Fruit fly (Drosophila melanogaster) whole organism, wandering third instar larva: ENCODE measurements around the gene Pgant5.

Source experiments
- Abd-B ChIP-seq: fragments of >200 bp; optimal IDR thresholded peaks from 2 replicates; lab custom pipeline; 2017; ENCODE audit warnings: missing biosample characterization, missing genetic modification characterization
- CG32264 ChIP-seq: fragments of 200-800 bp; sonication (Bioruptor generic); optimal IDR thresholded peaks from 2 replicates; lab custom pipeline; 2016; ENCODE audit warnings: missing biosample characterization, missing genetic modification characterization
- Dfd ChIP-seq: fragments of >200 bp; optimal IDR thresholded peaks from 2 replicates; lab custom pipeline; 2017; ENCODE audit warnings: missing biosample characterization, missing genetic modification characterization
- Dif ChIP-seq: fragments of 200-275, 200-300 bp; sonication (Bioruptor generic); optimal IDR thresholded peaks from 2 replicates; lab custom pipeline; 2018; ENCODE audit warnings: missing biosample characterization, missing genetic modification characterization; ENCODE audit not compliant: partially characterized antibody
- Hnf4 ChIP-seq: fragments of 200-800 bp; sonication (Bioruptor generic); optimal IDR thresholded peaks from 2 replicates; lab custom pipeline; 2016; ENCODE audit warnings: missing biosample characterization, mild to moderate bottlenecking, missing genetic modification characterization
- Mio ChIP-seq: sonication (Bioruptor generic); optimal IDR thresholded peaks from 2 replicates; lab custom pipeline; 2016; ENCODE audit warnings: missing biosample characterization, missing genetic modification characterization
- OdsH ChIP-seq: fragments of 200-800 bp; sonication (Bioruptor generic); optimal IDR thresholded peaks from 2 replicates; lab custom pipeline; 2016; ENCODE audit warnings: missing biosample characterization, mild to moderate bottlenecking, missing genetic modification characterization
- br ChIP-seq: fragments of 200-800 bp; sonication (Bioruptor generic); optimal IDR thresholded peaks from 2 replicates; lab custom pipeline; 2016; ENCODE audit warnings: missing biosample characterization, missing genetic modification characterization
- dl ChIP-seq, 2 experiments: fragments of 175-275, 200-275 bp in 1 of 2; fragments of 200-275 bp in 1 of 2; sonication (Bioruptor generic); optimal IDR thresholded peaks; lab custom pipeline; 2018; ENCODE audit warnings: mild to moderate bottlenecking in 2 of 2, missing biosample characterization in 2 of 2, missing genetic modification characterization in 2 of 2, moderate library complexity in 2 of 2; ENCODE audit not compliant: partially characterized antibody in 2 of 2, insufficient read depth in 1 of 2
- fru ChIP-seq: fragments of 200-800 bp; sonication (Bioruptor generic); optimal IDR thresholded peaks from 3 replicates; lab custom pipeline; 2016; ENCODE audit warnings: missing biosample characterization, mild to moderate bottlenecking, missing genetic modification characterization
- h ChIP-seq: fragments of 200-800 bp; sonication (Bioruptor generic); optimal IDR thresholded peaks from 3 replicates; lab custom pipeline; 2016; ENCODE audit warnings: missing biosample characterization, mild to moderate bottlenecking, missing genetic modification characterization
- pan ChIP-seq: fragments of >200 bp; optimal IDR thresholded peaks from 2 replicates; lab custom pipeline; 2017
- psq ChIP-seq: fragments of 200-800 bp; sonication (Bioruptor generic); optimal IDR thresholded peaks from 3 replicates; lab custom pipeline; 2017; ENCODE audit warnings: missing biosample characterization, mild to moderate bottlenecking, missing genetic modification characterization, moderate library complexity
- usp ChIP-seq: fragments of >200 bp; optimal IDR thresholded peaks from 2 replicates; lab custom pipeline; 2017; ENCODE audit warnings: missing biosample characterization, missing genetic modification characterization

DNA sequence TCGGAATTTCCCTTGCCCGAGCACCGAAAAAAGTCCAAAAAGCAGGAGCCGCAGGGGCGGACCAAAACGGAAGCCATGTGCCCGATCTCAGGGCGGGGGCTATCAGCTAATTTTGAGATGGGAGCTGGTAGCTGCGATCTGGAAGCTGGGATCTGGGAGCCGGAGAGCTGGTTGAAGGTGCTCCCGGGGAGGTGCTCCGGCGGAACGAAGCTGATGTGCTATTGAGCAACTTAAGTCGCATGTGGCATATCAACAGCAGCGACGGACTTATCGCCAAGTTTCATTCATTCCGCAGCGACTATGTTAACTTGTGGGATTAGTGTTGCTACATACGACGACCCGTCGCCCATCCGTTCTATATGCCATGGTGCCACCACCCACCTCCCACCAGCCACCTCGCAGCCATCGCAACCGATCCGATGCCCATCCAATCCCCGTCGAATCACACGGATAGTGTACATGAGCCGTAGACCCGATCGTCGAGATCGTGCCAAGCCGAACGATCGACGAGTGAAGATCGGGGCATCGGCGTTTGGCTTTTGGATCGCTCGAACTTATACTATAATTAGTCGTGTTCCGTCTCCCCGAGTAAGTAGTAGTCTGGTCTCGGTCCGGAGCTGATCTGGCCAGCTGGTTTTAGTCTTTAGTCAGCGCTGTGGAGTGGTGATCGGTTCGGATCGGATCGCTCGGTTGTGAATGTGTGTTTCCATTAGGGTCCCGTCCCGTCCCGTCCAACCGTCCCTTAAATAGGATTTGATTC, 64.2 kb downstream of the Pgant5 start, which contains the start of gene Col4a1:
- no peak for TF ChIP-seq Dif
- TF ChIP-seq usp: no peak
- TF ChIP-seq CG32264 (GFP tag; lab: Kevin White, UChicago): no peak
- no peak for TF ChIP-seq h
- no peak for TF ChIP-seq fru
- no peak for TF ChIP-seq dl (GFP tag; optimal IDR thresholded peaks at IDR 0.05; lab: Kevin White, UChicago; ENCODE audit: insufficient read depth in 1 of 2, partially characterized antibody in 2 of 2)
- no peak for TF ChIP-seq psq (GFP tag; lab: Kevin White, UChicago)
- TF ChIP-seq Hnf4: no peak
- TF ChIP-seq OdsH (GFP tag; lab: Kevin White, UChicago): no peak
- TF ChIP-seq pan (lab: Kevin White, UChicago): no peak
- no peak for TF ChIP-seq br (GFP tag; lab: Kevin White, UChicago)
- TF ChIP-seq Dfd (GFP tag; lab: Kevin White, UChicago): no peak
- no peak for TF ChIP-seq Mio (GFP tag; lab: Kevin White, UChicago)
- no peak for TF ChIP-seq Abd-B (GFP tag; lab: Kevin White, UChicago)
